Worm (Caenorhabditis elegans) whole organism, L1 larva: ENCODE measurements around the gene glb-11.

ENCODE experiments used
- C16A3.4 ChIP-seq: fragments of 150-350 bp; optimal IDR thresholded peaks from 2 replicates; lab custom pipeline; 2014; ENCODE audit warnings: missing biosample characterization, missing genetic modification characterization
- F16B12.6 ChIP-seq: fragments of 150-350 bp; optimal IDR thresholded peaks from 2 replicates; lab custom pipeline; 2014; ENCODE audit warnings: missing biosample characterization, missing genetic modification characterization
- Y116A8C.19 ChIP-seq: sonication (generic microtip); optimal IDR thresholded peaks from 2 replicates; lab custom pipeline; 2016; ENCODE audit warnings: missing compliant biosample characterization, missing genetic modification characterization, borderline replicate concordance
- blmp-1 ChIP-seq: fragments of 150-350 bp; optimal IDR thresholded peaks from 2 replicates; lab custom pipeline; 2014; ENCODE audit warnings: missing biosample characterization, missing genetic modification characterization
- ceh-8 ChIP-seq: fragments of 200-800 bp; sonication (Bioruptor generic); optimal IDR thresholded peaks from 2 replicates; lab custom pipeline; 2018; ENCODE audit warnings: mild to moderate bottlenecking, missing genetic modification characterization, moderate library complexity, missing compliant biosample characterization
- ceh-82 ChIP-seq, 3 experiments: fragments of 150-350 bp in 1 of 3; sonication (generic microtip) in 2 of 3; optimal IDR thresholded peaks; 2 replicates each; lab custom pipeline; 2014 to 2017; ENCODE audit warnings: missing biosample characterization in 3 of 3, missing genetic modification characterization in 3 of 3
- ceh-88 ChIP-seq: fragments of 200-800 bp; sonication (Bioruptor generic); IDR thresholded peaks from 2 replicates; pipeline ENCODE4 v1.3.6; 2022; ENCODE audit warnings: missing genetic modification characterization, missing compliant biosample characterization
- ceh-90 ChIP-seq: sonication (generic microtip); optimal IDR thresholded peaks from 2 replicates; lab custom pipeline; 2016; ENCODE audit warnings: missing genetic modification characterization, missing compliant biosample characterization
- dpl-1 ChIP-seq, 3 experiments: fragments of 150-350 bp in 2 of 3; sonication (generic microtip) in 1 of 3; optimal IDR thresholded peaks; 2 replicates each; lab custom pipeline; 2014 to 2017; ENCODE audit warnings: missing biosample characterization in 3 of 3, missing genetic modification characterization in 3 of 3, missing genetic modification reagents in 3 of 3
- dsc-1 ChIP-seq: sonication (generic microtip); optimal IDR thresholded peaks from 2 replicates; lab custom pipeline; 2016; ENCODE audit warnings: mild to moderate bottlenecking, missing genetic modification characterization, missing compliant biosample characterization
- efl-1 ChIP-seq, 4 experiments: fragments of 150-350 bp; optimal IDR thresholded peaks in 3 of 4; peaks in 1 of 4; 1 replicate in 1 of 4; 2 replicates in 3 of 4; lab custom pipeline; 2014; ENCODE audit warnings: missing biosample characterization in 2 of 4, missing genetic modification characterization in 2 of 4, missing genetic modification reagents in 2 of 4
- elt-2 ChIP-seq: sonication (generic microtip); optimal IDR thresholded peaks from 2 replicates; lab custom pipeline; 2016; ENCODE audit warnings: missing genetic modification characterization, mild to moderate bottlenecking, inconsistent platforms, missing compliant biosample characterization, missing genetic modification reagents
- ets-5 ChIP-seq: fragments of 200-800 bp; sonication (Bioruptor generic); IDR thresholded peaks from 2 replicates; pipeline ENCODE4 v1.3.6; 2022; ENCODE audit warnings: missing genetic modification characterization, missing compliant biosample characterization
- fkh-10 ChIP-seq: sonication (generic microtip); optimal IDR thresholded peaks from 2 replicates; lab custom pipeline; 2017; ENCODE audit warnings: missing biosample characterization, missing genetic modification reagents, missing genetic modification characterization
- fkh-8 ChIP-seq: sonication (generic microtip); optimal IDR thresholded peaks from 2 replicates; lab custom pipeline; 2016; ENCODE audit warnings: mild to moderate bottlenecking, missing genetic modification characterization, missing compliant biosample characterization
- irx-1 ChIP-seq: sonication (generic microtip); optimal IDR thresholded peaks from 2 replicates; lab custom pipeline; 2016; ENCODE audit warnings: missing genetic modification characterization, missing compliant biosample characterization
- lin-13 ChIP-seq: fragments of 150-350 bp; optimal IDR thresholded peaks from 2 replicates; lab custom pipeline; 2014; ENCODE audit warnings: missing biosample characterization, missing genetic modification reagents, missing genetic modification characterization
- lin-14 ChIP-seq: fragments of 200-800 bp; sonication (Bioruptor generic); optimal IDR thresholded peaks from 2 replicates; lab custom pipeline; 2018; ENCODE audit warnings: mild to moderate bottlenecking, missing genetic modification characterization, moderate library complexity, missing compliant biosample characterization
- lin-35 ChIP-seq, 2 experiments: fragments of 150-350 bp; optimal IDR thresholded peaks; 2 replicates each; lab custom pipeline; 2014; ENCODE audit warnings: missing biosample characterization in 2 of 2, missing genetic modification characterization in 2 of 2, missing genetic modification reagents in 2 of 2
- lin-39 ChIP-seq: fragments of 150-350 bp; optimal IDR thresholded peaks from 2 replicates; lab custom pipeline; 2014; ENCODE audit warnings: missing biosample characterization, missing genetic modification reagents, missing genetic modification characterization
- lsy-2 ChIP-seq, 2 experiments: fragments of 150-350 bp; optimal IDR thresholded peaks; 2 replicates each; lab custom pipeline; 2014; ENCODE audit warnings: missing biosample characterization in 2 of 2, missing genetic modification characterization in 2 of 2
- mdl-1 ChIP-seq, 2 experiments: fragments of 150-350 bp; optimal IDR thresholded peaks; 2 replicates each; lab custom pipeline; 2014 to 2017; ENCODE audit warnings: missing biosample characterization in 2 of 2, missing genetic modification characterization in 2 of 2, inconsistent platforms in 1 of 2
- mef-2 ChIP-seq: fragments of 150-350 bp; optimal IDR thresholded peaks from 2 replicates; lab custom pipeline; 2014; ENCODE audit warnings: missing biosample characterization, missing genetic modification characterization
- mep-1 ChIP-seq: fragments of 150-350 bp; optimal IDR thresholded peaks from 2 replicates; lab custom pipeline; 2014; ENCODE audit warnings: missing biosample characterization, missing genetic modification characterization
- nhr-11 ChIP-seq: fragments of 150-350 bp; optimal IDR thresholded peaks from 2 replicates; lab custom pipeline; 2014; ENCODE audit warnings: missing biosample characterization, missing genetic modification characterization
- nhr-19 ChIP-seq: fragments of 200-800 bp; sonication (Bioruptor generic); conservative IDR thresholded peaks from 2 replicates; pipeline ENCODE4 v1.3.6; 2022; ENCODE audit warnings: missing genetic modification characterization, missing compliant biosample characterization
- nhr-20 ChIP-seq: sonication (generic microtip); optimal IDR thresholded peaks from 2 replicates; lab custom pipeline; 2016; ENCODE audit warnings: mild to moderate bottlenecking, missing genetic modification characterization, missing compliant biosample characterization
- nhr-47 ChIP-seq: sonication (generic microtip); optimal IDR thresholded peaks from 2 replicates; lab custom pipeline; 2016; ENCODE audit warnings: mild to moderate bottlenecking, missing genetic modification characterization, moderate library complexity, missing compliant biosample characterization
- nhr-71 ChIP-seq: sonication (generic microtip); optimal IDR thresholded peaks from 2 replicates; lab custom pipeline; 2016; ENCODE audit warnings: mild to moderate bottlenecking, missing genetic modification characterization, moderate library complexity, missing compliant biosample characterization
- nhr-76 ChIP-seq: sonication (generic microtip); optimal IDR thresholded peaks from 2 replicates; lab custom pipeline; 2017; ENCODE audit warnings: missing biosample characterization, missing genetic modification characterization
- nhr-85 ChIP-seq: sonication (generic microtip); peaks from one replicate; lab custom pipeline; 2016; ENCODE audit warnings: missing genetic modification characterization, inconsistent platforms, missing compliant biosample characterization
- nhr-90 ChIP-seq: sonication (generic microtip); optimal IDR thresholded peaks from 2 replicates; lab custom pipeline; 2016; ENCODE audit warnings: mild to moderate bottlenecking, missing genetic modification characterization, missing compliant biosample characterization; ENCODE audit not compliant: poor library complexity
- pag-3 ChIP-seq: sonication (generic microtip); optimal IDR thresholded peaks from 2 replicates; lab custom pipeline; 2017; ENCODE audit warnings: missing genetic modification characterization, mild to moderate bottlenecking, missing compliant biosample characterization, antibody characterized with exemption, borderline replicate concordance; ENCODE audit not compliant: insufficient read depth
- pax-3 ChIP-seq: fragments of 200-800 bp; sonication (Bioruptor generic); optimal IDR thresholded peaks from 2 replicates; lab custom pipeline; 2018; ENCODE audit warnings: mild to moderate bottlenecking, missing genetic modification characterization, moderate library complexity, missing compliant biosample characterization
- rnt-1 ChIP-seq: sonication (generic microtip); optimal IDR thresholded peaks from 2 replicates; lab custom pipeline; 2016; ENCODE audit warnings: mild to moderate bottlenecking, missing genetic modification characterization, moderate library complexity, missing compliant biosample characterization
- skn-1 ChIP-seq: fragments of 150-350 bp; optimal IDR thresholded peaks from 2 replicates; lab custom pipeline; 2014; ENCODE audit warnings: missing biosample characterization, missing genetic modification characterization
- snu-23 ChIP-seq: sonication (generic microtip); optimal IDR thresholded peaks from 2 replicates; lab custom pipeline; 2016; ENCODE audit warnings: missing genetic modification characterization, missing compliant biosample characterization
- sox-4 ChIP-seq: sonication (generic microtip); optimal IDR thresholded peaks from 2 replicates; lab custom pipeline; 2016; ENCODE audit warnings: missing genetic modification characterization, missing compliant biosample characterization
- swsn-7 ChIP-seq: sonication (generic microtip); optimal IDR thresholded peaks from 2 replicates; lab custom pipeline; 2016; ENCODE audit warnings: missing genetic modification characterization, missing compliant biosample characterization
- tlp-1 ChIP-seq: fragments of 150-350 bp; optimal IDR thresholded peaks from 2 replicates; lab custom pipeline; 2014; ENCODE audit warnings: missing biosample characterization, missing genetic modification characterization
- unc-30 ChIP-seq: sonication (generic microtip); optimal IDR thresholded peaks from 2 replicates; lab custom pipeline; 2017; ENCODE audit warnings: missing biosample characterization, missing genetic modification characterization
- unc-62 ChIP-seq: fragments of 150-350 bp; optimal IDR thresholded peaks from 2 replicates; lab custom pipeline; 2014; ENCODE audit warnings: missing biosample characterization, missing genetic modification reagents, missing genetic modification characterization
- unc-86 ChIP-seq: sonication (generic microtip); optimal IDR thresholded peaks from 2 replicates; lab custom pipeline; 2016; ENCODE audit warnings: missing genetic modification characterization, missing compliant biosample characterization
- zag-1 ChIP-seq: fragments of 150-350 bp; optimal IDR thresholded peaks from 2 replicates; lab custom pipeline; 2014; ENCODE audit warnings: missing biosample characterization, missing genetic modification characterization
- ztf-11 ChIP-seq, 2 experiments: sonication (generic microtip); optimal IDR thresholded peaks; 2 replicates each; lab custom pipeline; 2016 to 2017; ENCODE audit warnings: missing genetic modification characterization in 2 of 2, missing biosample characterization in 1 of 2, missing compliant biosample characterization in 1 of 2
- ztf-4 ChIP-seq: fragments of 150-350 bp; optimal IDR thresholded peaks from 2 replicates; lab custom pipeline; 2014; ENCODE audit warnings: missing biosample characterization, missing genetic modification characterization

glb-11 gene

ce11 chrIII:3956293-3956692 is 35.7 kb downstream of the glb-11 start, which contains the start of gene F37A8.5:
Gene F37A8.5, plus strand, starts transcription at chrIII:3956624.
- TF ChIP-seq lin-13 (no peak), nhr-71 (tag; lab: Kevin White, UChicago) (peak; percentile 15)

- TF ChIP-seq nhr-85 (peak; percentile 75), mep-1 (tag; lab: Kevin White, UChicago) (peak; percentile 29), unc-86 (peak; percentile 59), nhr-47 (tag; lab: Kevin White, UChicago) (peak; percentile 32), snu-23 (GFP tag; lab: Kevin White, UChicago) (peak; percentile 26), fkh-8 (tag; lab: Kevin White, UChicago) (peak; percentile 47), nhr-11 (tag; lab: Kevin White, UChicago) (no peak), nhr-20 (tag; lab: Kevin White, UChicago) (no peak), lsy-2 (tag; optimal IDR thresholded peaks at IDR 0.05; lab: Kevin White, UChicago) (peak; percentile 16 to 24), ztf-4 (tag; lab: Kevin White, UChicago) (peak; percentile 66), swsn-7 (tag; lab: Kevin White, UChicago) (peak; percentile 27), nhr-71 (tag; lab: Kevin White, UChicago) (peak; percentile 65), dsc-1 (tag; lab: Kevin White, UChicago) (peak; percentile 18), lin-14 (peak; percentile 80), pag-3 (no peak), ceh-82 (tag; optimal IDR thresholded peaks at IDR 0.05; lab: Kevin White, UChicago) (peak in 1 of 3 experiments; percentile 15), skn-1 (tag; lab: Kevin White, UChicago) (peak; percentile 8), ets-5 (GFP tag; lab: Robert Waterston, UW) (no peak), C16A3.4 (tag; lab: Kevin White, UChicago) (peak; percentile 0), lin-35 (GFP tag; optimal IDR thresholded peaks at IDR 0.05; lab: Kevin White, UChicago) (peak; percentile 13 to 16), F16B12.6 (no peak), unc-30 (tag; lab: Kevin White, UChicago) (no peak), efl-1 (optimal IDR thresholded peaks at IDR 0.05; lab: Kevin White, UChicago) (peak; percentile 12 to 13), efl-1 (GFP tag; optimal IDR thresholded peaks at IDR 0.05 in 1 of 2; lab: Kevin White, UChicago) (peak in 1 of 2 experiments; percentile 33), mdl-1 (tag; optimal IDR thresholded peaks at IDR 0.05; lab: Kevin White, UChicago) (peak in 1 of 2 experiments; percentile 24), blmp-1 (tag; lab: Kevin White, UChicago) (peak; percentile 2), dpl-1 (GFP tag; optimal IDR thresholded peaks at IDR 0.05; lab: Kevin White, UChicago) (peak in 1 of 3 experiments; percentile 15), rnt-1 (tag; lab: Kevin White, UChicago) (peak; percentile 21), irx-1 (tag; lab: Kevin White, UChicago) (no peak)
- TF ChIP-seq, all 84 proteins: peak for 21
These were observed 36.3 kb downstream of the glb-11 start for ce11 chrIII:3955674-3956073.

- TF ChIP-seq unc-86 (peak; percentile 30), dsc-1 (tag; lab: Kevin White, UChicago) (peak; percentile 91), ceh-88 (GFP tag; lab: Robert Waterston, UW) (no peak), sox-4 (tag; lab: Kevin White, UChicago) (peak; percentile 79), fkh-10 (GFP tag; lab: Kevin White, UChicago) (no peak), blmp-1 (tag; lab: Kevin White, UChicago) (no peak), lin-39 (no peak), nhr-90 (no peak), nhr-76 (tag; lab: Kevin White, UChicago) (no peak), pax-3 (peak; percentile 44), dpl-1 (GFP tag; optimal IDR thresholded peaks at IDR 0.05; lab: Kevin White, UChicago) (no peak), nhr-47 (tag; lab: Kevin White, UChicago) (peak; percentile 48), mep-1 (tag; lab: Kevin White, UChicago) (no peak), tlp-1 (tag; lab: Kevin White, UChicago) (no peak), nhr-71 (tag; lab: Kevin White, UChicago) (peak; percentile 10), ceh-82 (tag; optimal IDR thresholded peaks at IDR 0.05; lab: Kevin White, UChicago) (no peak), mef-2 (tag; lab: Kevin White, UChicago) (no peak), mdl-1 (tag; optimal IDR thresholded peaks at IDR 0.05; lab: Kevin White, UChicago) (no peak), ztf-4 (tag; lab: Kevin White, UChicago) (no peak), lsy-2 (tag; optimal IDR thresholded peaks at IDR 0.05; lab: Kevin White, UChicago) (no peak), ceh-8 (GFP tag; lab: Kevin White, UChicago) (no peak), fkh-8 (tag; lab: Kevin White, UChicago) (peak; percentile 80), nhr-11 (tag; lab: Kevin White, UChicago) (no peak), zag-1 (tag; lab: Kevin White, UChicago) (no peak), Y116A8C.19 (no peak), ceh-90 (tag; lab: Kevin White, UChicago) (no peak), unc-62 (GFP tag; lab: Kevin White, UChicago) (no peak), F16B12.6 (no peak), ztf-11 (tag; optimal IDR thresholded peaks at IDR 0.05; lab: Kevin White, UChicago) (no peak), elt-2 (tag; lab: Kevin White, UChicago) (no peak), nhr-19 (no peak)
These were observed 37.2 kb downstream of the glb-11 start for ce11 chrIII:3954828-3955227.
